Worm (Caenorhabditis elegans) whole organism, L4 larva: ENCODE data around the gene sre-18.

Experiments
- F44E2.7 ChIP-seq: fragments of 200-800 bp; sonication (Bioruptor generic); IDR thresholded peaks from 2 replicates; pipeline ENCODE4 v2.1.2; 2022; ENCODE audit warnings: missing genetic modification characterization, missing compliant biosample characterization
- R02D3.7 ChIP-seq: fragments of 150-350 bp; sonication (generic microtip); optimal IDR thresholded peaks from 3 replicates; lab custom pipeline; 2014; ENCODE audit warnings: missing biosample characterization, missing genetic modification characterization
- T26A8.4 ChIP-seq: fragments of 200-800 bp; sonication (Bioruptor generic); IDR thresholded peaks from 2 replicates; pipeline ENCODE4 v1.3.6; 2022; ENCODE audit warnings: missing genetic modification characterization, missing compliant biosample characterization
- Y105C5A.15 ChIP-seq: fragments of 200-800 bp; sonication (Bioruptor generic); IDR thresholded peaks from 2 replicates; pipeline ENCODE4 v1.3.6; 2022; ENCODE audit warnings: missing genetic modification characterization, missing compliant biosample characterization
- Y5F2A.4 ChIP-seq: fragments of 200-800 bp; sonication (Bioruptor generic); optimal IDR thresholded peaks from 2 replicates; lab custom pipeline; 2018; ENCODE audit warnings: mild to moderate bottlenecking, missing genetic modification characterization, missing compliant biosample characterization
- Y75B8A.6 ChIP-seq: fragments of 200-800 bp; sonication (Bioruptor generic); IDR thresholded peaks from 2 replicates; pipeline ENCODE4 v1.3.6; 2022; ENCODE audit warnings: missing genetic modification reagents, missing genetic modification characterization, missing compliant biosample characterization
- ZK337.2 ChIP-seq: fragments of 200-800 bp; sonication (Bioruptor generic); IDR thresholded peaks from 2 replicates; pipeline ENCODE4 v1.3.6; 2022; ENCODE audit warnings: missing genetic modification reagents, missing genetic modification characterization, missing compliant biosample characterization
- aha-1 ChIP-seq: fragments of 150-350 bp; peaks from one replicate; lab custom pipeline; 2014; ENCODE audit warnings: missing biosample characterization, missing genetic modification characterization
- ama-1 ChIP-seq: fragments of 150-350 bp; optimal IDR thresholded peaks from 2 replicates; lab custom pipeline; 2014; ENCODE audit warnings: inconsistent platforms, mixed read lengths
- arid-1 ChIP-seq: fragments of 200-800 bp; sonication (Bioruptor generic); conservative IDR thresholded peaks from 2 replicates; pipeline ENCODE4 v1.3.6; 2022; ENCODE audit warnings: missing genetic modification reagents, missing genetic modification characterization, missing compliant biosample characterization
- ces-1 ChIP-seq: fragments of 150-350 bp; sonication (generic microtip); optimal IDR thresholded peaks from 4 replicates; lab custom pipeline; 2014; ENCODE audit warnings: missing biosample characterization, missing genetic modification reagents, missing genetic modification characterization
- cey-2 ChIP-seq: sonication (generic microtip); optimal IDR thresholded peaks from 3 replicates; lab custom pipeline; 2017; ENCODE audit warnings: missing genetic modification characterization, mild to moderate bottlenecking, missing compliant biosample characterization, antibody characterized with exemption, borderline replicate concordance; ENCODE audit not compliant: insufficient read depth
- ctbp-1 ChIP-seq: fragments of 200-800 bp; sonication (Bioruptor generic); IDR thresholded peaks from 2 replicates; pipeline ENCODE4 v1.3.6; 2022; ENCODE audit warnings: missing genetic modification reagents, missing genetic modification characterization, missing compliant biosample characterization
- daf-16 ChIP-seq, 3 experiments: sonication (generic microtip); optimal IDR thresholded peaks; 2 replicates each; lab custom pipeline; 2016 to 2017; ENCODE audit warnings: missing genetic modification characterization in 3 of 3, missing genetic modification reagents in 3 of 3, mild to moderate bottlenecking in 2 of 3, missing compliant biosample characterization in 2 of 3, missing biosample characterization in 1 of 3, moderate library complexity in 1 of 3
- daf-8 ChIP-seq: fragments of 200-800 bp; sonication (Bioruptor generic); IDR thresholded peaks from 2 replicates; pipeline ENCODE4 v1.3.6; 2022; ENCODE audit warnings: missing genetic modification characterization, missing compliant biosample characterization
- dmd-8 ChIP-seq: fragments of 200-800 bp; sonication (Bioruptor generic); IDR thresholded peaks from 2 replicates; pipeline ENCODE4 v1.3.6; 2022; ENCODE audit warnings: missing genetic modification characterization, missing compliant biosample characterization
- dmd-9 ChIP-seq: fragments of 200-800 bp; sonication (Bioruptor generic); IDR thresholded peaks from 2 replicates; pipeline ENCODE4 v1.3.6; 2022; ENCODE audit warnings: missing genetic modification reagents, missing genetic modification characterization, missing compliant biosample characterization
- fkh-10 ChIP-seq: fragments of 150-350 bp; optimal IDR thresholded peaks from 2 replicates; lab custom pipeline; 2014; ENCODE audit warnings: missing biosample characterization, missing genetic modification reagents, missing genetic modification characterization
- fos-1 ChIP-seq: fragments of 150-350 bp; optimal IDR thresholded peaks from 2 replicates; lab custom pipeline; 2014; ENCODE audit warnings: missing biosample characterization, missing genetic modification characterization
- hif-1 ChIP-seq, 2 experiments: sonication (generic microtip); optimal IDR thresholded peaks; 2 replicates each; lab custom pipeline; 2016 to 2017; ENCODE audit warnings: missing compliant biosample characterization in 2 of 2, missing genetic modification characterization in 2 of 2, missing genetic modification reagents in 2 of 2, missing genotype in 2 of 2, mild to moderate bottlenecking in 1 of 2
- hlh-11 ChIP-seq: fragments of 200-800 bp; sonication (Bioruptor generic); optimal IDR thresholded peaks from 2 replicates; lab custom pipeline; 2018; ENCODE audit warnings: mild to moderate bottlenecking, missing genetic modification characterization, missing compliant biosample characterization
- hlh-30 ChIP-seq: sonication (generic microtip); optimal IDR thresholded peaks from 2 replicates; lab custom pipeline; 2017; ENCODE audit warnings: antibody characterized with exemption, mild to moderate bottlenecking, missing genetic modification characterization, missing compliant biosample characterization; ENCODE audit not compliant: insufficient read depth
- hmg-1.1 ChIP-seq: fragments of 200-800 bp; sonication (Bioruptor generic); IDR thresholded peaks from 2 replicates; pipeline ENCODE4 v1.3.6; 2022; ENCODE audit warnings: missing genetic modification reagents, missing genetic modification characterization, missing compliant biosample characterization
- jun-1 ChIP-seq: fragments of 150-350 bp; optimal IDR thresholded peaks from 2 replicates; lab custom pipeline; 2014; ENCODE audit warnings: missing biosample characterization, missing genetic modification reagents, missing genetic modification characterization
- lim-7 ChIP-seq: fragments of 200-800 bp; sonication (Bioruptor generic); IDR thresholded peaks from 2 replicates; pipeline ENCODE4 v1.3.6; 2022; ENCODE audit warnings: missing genetic modification characterization, missing compliant biosample characterization
- lin-39 ChIP-seq: fragments of 150-350 bp; optimal IDR thresholded peaks from 2 replicates; lab custom pipeline; 2014; ENCODE audit warnings: missing biosample characterization, missing genetic modification reagents, missing genetic modification characterization
- lir-3 ChIP-seq: sonication (generic microtip); optimal IDR thresholded peaks from 2 replicates; lab custom pipeline; 2016; ENCODE audit warnings: mild to moderate bottlenecking, missing genetic modification characterization, missing compliant biosample characterization
- madf-9 ChIP-seq: fragments of 200-800 bp; sonication (Bioruptor generic); conservative IDR thresholded peaks from 2 replicates; pipeline ENCODE4 v1.3.6; 2022; ENCODE audit warnings: missing genetic modification reagents, missing genetic modification characterization, missing compliant biosample characterization
- mdl-1 ChIP-seq, 2 experiments: fragments of 150-350 bp in 1 of 2; sonication (generic microtip) in 1 of 2; optimal IDR thresholded peaks; 2 replicates each; lab custom pipeline; 2014 to 2017; ENCODE audit warnings: missing biosample characterization in 2 of 2, missing genetic modification characterization in 2 of 2
- nhr-10 ChIP-seq: fragments of 150-350 bp; optimal IDR thresholded peaks from 2 replicates; lab custom pipeline; 2014; ENCODE audit warnings: missing biosample characterization, missing genetic modification characterization
- nhr-111 ChIP-seq: fragments of 200-800 bp; sonication (Bioruptor generic); optimal IDR thresholded peaks from 2 replicates; lab custom pipeline; 2018; ENCODE audit warnings: mild to moderate bottlenecking, missing genetic modification characterization, missing compliant biosample characterization
- nhr-237 ChIP-seq: sonication (generic microtip); optimal IDR thresholded peaks from 2 replicates; lab custom pipeline; 2017; ENCODE audit warnings: missing biosample characterization, missing genetic modification characterization
- nhr-25 ChIP-seq: sonication (generic microtip); optimal IDR thresholded peaks from 2 replicates; lab custom pipeline; 2017; ENCODE audit warnings: missing genetic modification characterization, mild to moderate bottlenecking, missing compliant biosample characterization, antibody characterized with exemption, moderate library complexity, borderline replicate concordance; ENCODE audit not compliant: insufficient read depth
- nhr-28 ChIP-seq: fragments of 150-350 bp; optimal IDR thresholded peaks from 2 replicates; lab custom pipeline; 2014; ENCODE audit warnings: missing biosample characterization, missing genetic modification characterization
- nhr-76 ChIP-seq: fragments of 150-350 bp; optimal IDR thresholded peaks from 2 replicates; lab custom pipeline; 2014; ENCODE audit warnings: missing biosample characterization, missing genetic modification characterization
- set-16 ChIP-seq: fragments of 200-800 bp; sonication (Bioruptor generic); IDR thresholded peaks from 2 replicates; pipeline ENCODE4 v1.3.6; 2022; ENCODE audit warnings: missing genetic modification reagents, missing genetic modification characterization, missing compliant biosample characterization
- skn-1 ChIP-seq: fragments of 150-350 bp; optimal IDR thresholded peaks from 2 replicates; lab custom pipeline; 2014; ENCODE audit warnings: missing biosample characterization, missing genetic modification characterization
- snpc-4 ChIP-seq: fragments of 150-350 bp; optimal IDR thresholded peaks from 2 replicates; lab custom pipeline; 2014; ENCODE audit warnings: missing biosample characterization, missing genetic modification characterization
- unc-130 ChIP-seq: sonication (generic microtip); optimal IDR thresholded peaks from 2 replicates; lab custom pipeline; 2016; ENCODE audit warnings: missing genetic modification reagents, missing genetic modification characterization, missing compliant biosample characterization
- unc-62 ChIP-seq, 3 experiments: fragments of 150-350 bp in 1 of 3; sonication (generic microtip); optimal IDR thresholded peaks in 2 of 3; peaks in 1 of 3; 1 replicate in 1 of 3; 2 replicates in 2 of 3; lab custom pipeline; 2014 to 2017; ENCODE audit warnings: missing biosample characterization in 3 of 3, missing genetic modification characterization in 3 of 3, missing genetic modification reagents in 3 of 3, missing genotype in 1 of 3
- zag-1 ChIP-seq: fragments of 150-350 bp; optimal IDR thresholded peaks from 2 replicates; lab custom pipeline; 2014; ENCODE audit warnings: missing biosample characterization, missing genetic modification characterization
- ztf-7 ChIP-seq: fragments of 150-350 bp; optimal IDR thresholded peaks from 2 replicates; lab custom pipeline; 2014; ENCODE audit warnings: missing biosample characterization, missing genetic modification characterization

The sre-18 gene

DNA sequence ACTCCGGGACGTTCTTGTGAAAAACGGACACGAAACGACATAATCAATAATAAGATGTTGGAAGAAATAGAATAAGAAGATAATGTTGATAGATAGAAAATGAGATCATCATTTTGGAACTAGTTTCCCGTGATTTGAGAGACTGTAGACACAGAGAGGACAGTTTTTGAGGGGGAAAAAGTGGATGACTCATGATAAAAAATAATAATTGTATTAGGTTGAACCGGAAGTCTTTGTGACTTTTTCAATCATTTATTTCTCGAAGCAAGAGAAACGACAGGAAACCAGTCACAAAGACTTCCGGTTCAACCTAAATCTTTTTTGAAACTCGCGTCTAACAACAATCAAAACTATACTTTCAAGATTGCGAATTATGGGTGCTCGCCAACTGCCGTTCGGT, 2.6 kb downstream of the sre-18 start, which contains the start of gene mlt-3:
Gene mlt-3, minus strand, starts transcription at position 101 of the 400 bp plus-strand sequence.
- TF ChIP-seq snpc-4 (tag; lab: Kevin White, UChicago), result no peak
- TF ChIP-seq aha-1 (tag; lab: Kevin White, UChicago), result no peak
- TF ChIP-seq dmd-9 (GFP tag; lab: Robert Waterston, UW), result no peak
- TF ChIP-seq ces-1 (GFP tag; lab: Kevin White, UChicago), result no peak
- no peak for TF ChIP-seq jun-1 (tag; lab: Kevin White, UChicago)
- TF ChIP-seq hmg-1.1, result no peak
- no peak for TF ChIP-seq nhr-111 (GFP tag; lab: Kevin White, UChicago)
- TF ChIP-seq nhr-237 (tag; lab: Kevin White, UChicago), result no peak
- TF ChIP-seq nhr-10, result no peak
- TF ChIP-seq skn-1 (tag; lab: Kevin White, UChicago), result no peak
- no peak for TF ChIP-seq T26A8.4 (GFP tag; lab: Robert Waterston, UW)
- no peak for TF ChIP-seq lir-3
- TF ChIP-seq fos-1 (tag; lab: Kevin White, UChicago), result no peak
- no peak for TF ChIP-seq mdl-1 (tag; optimal IDR thresholded peaks at IDR 0.05; lab: Kevin White, UChicago)
- no peak for TF ChIP-seq cey-2 (tag; lab: Kevin White, UChicago)
- no peak for TF ChIP-seq fkh-10 (GFP tag; lab: Kevin White, UChicago)
- TF ChIP-seq Y75B8A.6, result no peak
- no peak for TF ChIP-seq daf-8 (GFP tag; lab: Robert Waterston, UW)
- TF ChIP-seq zag-1 (tag; lab: Kevin White, UChicago), result no peak

DNA sequence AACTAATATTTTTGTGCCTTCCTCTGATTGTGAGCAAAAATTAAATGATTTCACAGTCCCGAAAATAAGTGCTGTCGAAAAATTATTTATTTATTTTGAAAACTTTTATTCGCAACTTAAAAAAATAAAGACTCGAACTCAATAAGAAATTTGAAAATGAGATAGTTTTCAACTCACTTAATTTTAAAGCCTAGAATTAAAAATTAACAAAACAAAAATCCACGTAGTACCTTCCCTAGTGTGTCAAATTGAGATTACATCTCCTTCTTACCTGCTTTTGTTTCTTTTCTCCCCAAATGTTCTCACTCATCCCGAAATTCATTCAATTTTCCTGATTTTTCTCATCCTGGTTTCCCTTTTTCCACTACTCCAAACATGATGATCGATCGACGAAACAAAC, 10.3 kb downstream of the sre-18 start, which contains the start of gene F35G2.5:
Gene F35G2.5, plus strand, starts transcription at position 301 of the 400 bp plus-strand sequence.
- TF ChIP-seq hlh-30 (tag; lab: Kevin White, UChicago), result no peak
- no peak for TF ChIP-seq arid-1 (GFP tag; lab: Robert Waterston, UW)
- TF ChIP-seq Y5F2A.4 (GFP tag; lab: Kevin White, UChicago), result no peak
- TF ChIP-seq dmd-8 (GFP tag; lab: Robert Waterston, UW), result no peak
- TF ChIP-seq, all 104 proteins: peak for 0

DNA sequence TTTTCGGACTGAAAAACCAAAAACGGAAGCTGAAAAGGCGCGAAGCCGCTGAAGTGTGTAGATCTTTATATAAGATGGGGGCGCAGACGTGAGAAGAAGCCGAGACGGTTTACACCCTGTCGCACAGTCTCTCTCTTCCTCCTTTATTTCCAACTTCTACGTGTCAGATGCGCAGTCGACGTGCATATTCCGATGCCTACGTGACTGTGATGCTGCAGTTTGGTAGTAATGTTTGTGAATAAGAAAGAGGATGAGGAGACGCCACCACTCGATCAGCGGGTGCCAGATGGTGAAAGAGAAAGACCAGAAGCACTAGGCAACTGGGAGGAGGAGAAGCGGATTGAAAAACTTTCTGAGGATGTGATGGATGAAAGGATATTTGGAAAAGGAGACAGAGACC, 11.3 kb downstream of the sre-18 start:
- peak; percentile 37 to 95 for TF ChIP-seq hif-1 (tag; optimal IDR thresholded peaks at IDR 0.05; lab: Kevin White, UChicago)
- no peak for TF ChIP-seq ctbp-1 (GFP tag; lab: Robert Waterston, UW)
- TF ChIP-seq hlh-30 (tag; lab: Kevin White, UChicago), result no peak
- no peak for TF ChIP-seq lim-7
- no peak for TF ChIP-seq ZK337.2 (GFP tag; lab: Robert Waterston, UW)
- no peak for TF ChIP-seq daf-16 (GFP tag; optimal IDR thresholded peaks at IDR 0.05; lab: Kevin White, UChicago)
- TF ChIP-seq daf-16 (tag; optimal IDR thresholded peaks at IDR 0.05; lab: Kevin White, UChicago), result no peak
- TF ChIP-seq Y105C5A.15, result no peak
- TF ChIP-seq madf-9 (GFP tag; lab: Robert Waterston, UW), result no peak
- TF ChIP-seq zag-1 (tag; lab: Kevin White, UChicago), result no peak
- TF ChIP-seq aha-1 (tag; lab: Kevin White, UChicago), result peak; percentile 54
- no peak for TF ChIP-seq R02D3.7 (tag; lab: Kevin White, UChicago)

DNA sequence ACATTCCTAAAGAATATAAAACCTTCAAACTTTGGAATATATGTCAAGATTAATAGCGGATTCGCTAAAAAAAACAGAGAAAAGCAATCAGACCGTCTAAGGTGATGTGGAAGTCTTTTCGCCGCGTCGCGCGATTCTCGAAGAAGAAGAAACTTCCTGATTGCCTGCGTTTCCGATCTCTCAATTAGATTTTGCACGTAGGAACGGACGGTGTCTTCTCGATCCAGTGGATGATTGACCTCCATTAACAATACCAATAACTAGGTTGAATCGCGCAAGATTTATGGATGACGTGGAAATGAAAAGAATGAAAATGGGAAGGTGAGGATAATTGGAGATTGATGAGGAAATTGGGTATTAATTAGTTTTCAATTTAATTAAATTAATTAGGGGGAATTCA, 12.4 kb downstream of the sre-18 start:
- TF ChIP-seq nhr-28 (tag; lab: Kevin White, UChicago), result peak; percentile 22
- peak; percentile 58 for TF ChIP-seq nhr-25 (tag; lab: Kevin White, UChicago)
- TF ChIP-seq unc-130 (GFP tag; lab: Kevin White, UChicago), result no peak
- no peak for TF ChIP-seq ztf-7
- TF ChIP-seq ama-1 (lab: Kevin White, UChicago), result peak; percentile 63
- no peak for TF ChIP-seq lin-39 (tag; lab: Kevin White, UChicago)
- TF ChIP-seq T26A8.4 (GFP tag; lab: Robert Waterston, UW), result 0 out of 2 replicates have a peak, but pooled peaks have one; percentile 34
- peak; percentile 8 for TF ChIP-seq hlh-11 (tag; lab: Kevin White, UChicago)
- no peak for TF ChIP-seq R02D3.7 (tag; lab: Kevin White, UChicago)
- TF ChIP-seq unc-62 (GFP tag; optimal IDR thresholded peaks at IDR 0.05 in 1 of 2; lab: Kevin White, UChicago), result peak in 1 of 2 experiments; percentile 80
- TF ChIP-seq unc-62 (tag; optimal IDR thresholded peaks at IDR 0.05; lab: Kevin White, UChicago), result no peak
- no peak for TF ChIP-seq set-16 (GFP tag; lab: Robert Waterston, UW)
- no peak for TF ChIP-seq jun-1 (tag; lab: Kevin White, UChicago)
- no peak for TF ChIP-seq nhr-76 (tag; lab: Kevin White, UChicago)
- TF ChIP-seq F44E2.7 (GFP tag; lab: Robert Waterston, UW), result no peak
